Fruit fly (Drosophila melanogaster) whole organism, embryonic: ENCODE measurements around the gene Tnks.

ENCODE experiments used
- CG16813 ChIP-seq: fragments of 200-800 bp; sonication (Bioruptor generic); IDR thresholded peaks from 3 replicates; pipeline ENCODE4 v1.3.6; 2022; ENCODE audit warnings: missing biosample characterization, missing genetic modification characterization; ENCODE audit not compliant: partially characterized antibody
- D19A ChIP-seq: fragments of 200-800 bp; optimal IDR thresholded peaks from 3 replicates; lab custom pipeline; 2019; ENCODE audit warnings: missing biosample characterization, mild to moderate bottlenecking, missing genetic modification characterization, moderate library complexity

DNA sequence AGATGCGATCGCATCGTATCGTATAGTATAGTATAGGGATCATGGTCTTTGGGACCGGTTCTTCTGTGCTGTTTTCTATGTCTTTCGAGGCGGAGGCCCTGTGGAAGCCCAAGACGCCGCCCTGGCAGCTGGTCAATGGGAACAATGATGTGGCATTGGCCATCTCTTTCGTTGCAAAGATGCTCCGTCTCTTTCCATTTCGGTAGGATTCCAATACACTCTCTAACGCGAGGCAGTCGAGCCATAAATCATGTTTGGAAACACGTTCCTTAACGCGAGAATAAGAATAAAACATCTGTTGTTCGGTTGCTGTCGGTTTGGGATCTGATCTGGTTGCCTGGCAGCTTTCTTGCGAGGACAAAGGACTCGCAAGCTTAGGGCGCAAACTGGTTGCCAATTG is 32.4 kb downstream of the Tnks start:
- no peak for TF ChIP-seq D19A (tag; lab: Kevin White, UChicago)
- no peak for TF ChIP-seq CG16813
